Fruit fly (Drosophila melanogaster): ENCODE measurements around the gene Cp16.

Cp16 gene

DNA sequence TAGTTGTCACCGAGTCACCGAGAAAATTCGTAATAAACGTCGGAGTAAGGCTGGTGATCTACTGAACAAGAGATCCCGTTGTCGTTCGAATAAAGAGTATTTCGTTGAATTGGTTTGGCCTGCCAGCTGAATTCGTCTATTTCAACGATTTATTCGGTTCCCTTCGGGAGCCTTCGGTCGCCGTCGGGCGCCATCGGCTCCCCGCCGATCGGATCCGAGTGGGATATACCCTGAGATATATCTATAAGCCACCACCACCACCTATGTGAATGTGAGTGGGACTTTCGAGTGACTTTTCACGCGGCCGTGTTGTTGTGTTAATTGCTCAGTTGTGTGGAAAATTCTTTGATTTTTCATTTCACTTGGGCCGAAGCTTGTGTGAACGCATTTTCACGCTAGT is 13.5 kb downstream of the Cp16 start, which contains the start of gene Prm:
TSS of gene Prm (minus strand) at position 101 of the 400 bp plus-strand sequence.
- TF ChIP-seq kay (GFP tag; ENCODE audit: borderline replicate concordance), result peak; percentile 22
- no peak for TF ChIP-seq ovo (GFP tag; optimal IDR thresholded peaks at IDR 0.05)

- TF ChIP-seq ovo (GFP tag; optimal IDR thresholded peaks at IDR 0.05) (no peak), CG1620 (GFP tag; optimal IDR thresholded peaks at IDR 0.05) (no peak), CG7045 (GFP tag; optimal IDR thresholded peaks at IDR 0.05) (no peak), Crg-1 (GFP tag; optimal IDR thresholded peaks at IDR 0.05) (no peak), pad (GFP tag; optimal IDR thresholded peaks at IDR 0.05) (no peak), tj (GFP tag; optimal IDR thresholded peaks at IDR 0.05) (no peak), CG7101 (tag; optimal IDR thresholded peaks at IDR 0.05) (no peak), CG12768 (GFP tag; optimal IDR thresholded peaks at IDR 0.05) (no peak), Hr96 (GFP tag; optimal IDR thresholded peaks at IDR 0.05) (no peak), cic (GFP tag; optimal IDR thresholded peaks at IDR 0.05) (no peak), CG5204 (GFP tag; optimal IDR thresholded peaks at IDR 0.05) (no peak), CG33017 (tag; optimal IDR thresholded peaks at IDR 0.05) (no peak), cnc (optimal IDR thresholded peaks at IDR 0.05) (no peak), CG11617 (GFP tag; optimal IDR thresholded peaks at IDR 0.05) (no peak), Clk (GFP tag; optimal IDR thresholded peaks at IDR 0.05) (no peak), toe (GFP tag; optimal IDR thresholded peaks at IDR 0.05) (no peak), kay (GFP tag; ENCODE audit: borderline replicate concordance) (no peak), CG14711 (tag; optimal IDR thresholded peaks at IDR 0.05) (no peak)
These were observed 14.8 kb downstream of the Cp16 start for dm6 chr3L:8746519-8746918.

DNA sequence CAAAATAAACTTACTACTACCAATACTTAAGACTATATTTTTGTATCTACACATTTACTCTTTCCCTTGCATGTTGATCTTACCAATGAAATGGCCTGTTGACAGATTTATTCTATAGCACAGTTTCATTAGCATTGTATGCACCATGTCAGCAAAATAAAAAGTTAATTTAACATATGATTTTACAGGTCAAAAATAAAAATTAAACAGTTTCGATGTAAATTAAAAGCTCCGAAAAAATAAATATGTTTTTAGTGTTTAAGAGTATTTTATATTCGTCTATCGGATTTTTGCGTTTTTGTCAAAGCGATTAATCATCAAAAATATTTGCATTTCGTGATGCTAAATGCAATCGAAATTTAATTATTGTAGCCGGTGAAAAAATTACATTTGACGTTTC is 16.6 kb downstream of the Cp16 start:
- TF ChIP-seq CG1620 (GFP tag; optimal IDR thresholded peaks at IDR 0.05), result no peak
- no peak for TF ChIP-seq Mnt (GFP tag; optimal IDR thresholded peaks at IDR 0.05)
- TF ChIP-seq Clk (GFP tag; optimal IDR thresholded peaks at IDR 0.05), result no peak
- no peak for TF ChIP-seq pad (GFP tag; optimal IDR thresholded peaks at IDR 0.05)
- TF ChIP-seq toe (GFP tag; optimal IDR thresholded peaks at IDR 0.05), result no peak
- TF ChIP-seq bab1 (GFP tag; optimal IDR thresholded peaks at IDR 0.05), result no peak
- TF ChIP-seq cic (GFP tag; optimal IDR thresholded peaks at IDR 0.05), result no peak
- no peak for TF ChIP-seq cnc (optimal IDR thresholded peaks at IDR 0.05)
- no peak for TF ChIP-seq CG14711 (tag; optimal IDR thresholded peaks at IDR 0.05)
- TF ChIP-seq CG7101 (tag; optimal IDR thresholded peaks at IDR 0.05), result no peak
- TF ChIP-seq CG33017 (tag; optimal IDR thresholded peaks at IDR 0.05), result no peak
- no peak for TF ChIP-seq tj (GFP tag; optimal IDR thresholded peaks at IDR 0.05)
- TF ChIP-seq Crg-1 (GFP tag; optimal IDR thresholded peaks at IDR 0.05), result no peak
- TF ChIP-seq Hr96 (GFP tag; optimal IDR thresholded peaks at IDR 0.05), result no peak

DNA sequence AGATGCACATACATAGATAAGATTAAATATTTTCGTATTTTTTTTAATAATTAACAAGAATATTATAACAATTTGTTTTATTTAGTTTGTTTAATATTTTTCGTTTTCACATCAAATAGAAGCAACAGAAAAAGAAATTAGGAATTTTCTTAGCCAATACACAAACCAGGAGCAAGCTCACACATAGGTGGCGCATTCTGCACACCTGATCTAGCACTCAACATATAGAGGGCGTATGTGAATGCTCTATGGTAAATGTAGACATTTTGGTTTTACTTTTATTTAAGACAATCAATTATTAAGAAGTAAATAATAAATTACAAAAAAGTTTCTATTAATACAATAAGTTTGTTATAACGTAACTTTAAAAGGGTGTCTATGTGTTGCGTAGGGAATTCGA is 17.1 kb downstream of the Cp16 start:
- TF ChIP-seq CG7101 (tag; optimal IDR thresholded peaks at IDR 0.05) (peak; percentile 48), Crg-1 (GFP tag; optimal IDR thresholded peaks at IDR 0.05) (peak; percentile 74), Mnt (GFP tag; optimal IDR thresholded peaks at IDR 0.05) (no peak), CG1620 (GFP tag; optimal IDR thresholded peaks at IDR 0.05) (peak; percentile 89), Hr96 (GFP tag; optimal IDR thresholded peaks at IDR 0.05) (no peak), ovo (GFP tag; optimal IDR thresholded peaks at IDR 0.05) (peak; percentile 34), CG14711 (tag; optimal IDR thresholded peaks at IDR 0.05) (peak; percentile 3), toe (GFP tag; optimal IDR thresholded peaks at IDR 0.05) (peak; percentile 29)

DNA sequence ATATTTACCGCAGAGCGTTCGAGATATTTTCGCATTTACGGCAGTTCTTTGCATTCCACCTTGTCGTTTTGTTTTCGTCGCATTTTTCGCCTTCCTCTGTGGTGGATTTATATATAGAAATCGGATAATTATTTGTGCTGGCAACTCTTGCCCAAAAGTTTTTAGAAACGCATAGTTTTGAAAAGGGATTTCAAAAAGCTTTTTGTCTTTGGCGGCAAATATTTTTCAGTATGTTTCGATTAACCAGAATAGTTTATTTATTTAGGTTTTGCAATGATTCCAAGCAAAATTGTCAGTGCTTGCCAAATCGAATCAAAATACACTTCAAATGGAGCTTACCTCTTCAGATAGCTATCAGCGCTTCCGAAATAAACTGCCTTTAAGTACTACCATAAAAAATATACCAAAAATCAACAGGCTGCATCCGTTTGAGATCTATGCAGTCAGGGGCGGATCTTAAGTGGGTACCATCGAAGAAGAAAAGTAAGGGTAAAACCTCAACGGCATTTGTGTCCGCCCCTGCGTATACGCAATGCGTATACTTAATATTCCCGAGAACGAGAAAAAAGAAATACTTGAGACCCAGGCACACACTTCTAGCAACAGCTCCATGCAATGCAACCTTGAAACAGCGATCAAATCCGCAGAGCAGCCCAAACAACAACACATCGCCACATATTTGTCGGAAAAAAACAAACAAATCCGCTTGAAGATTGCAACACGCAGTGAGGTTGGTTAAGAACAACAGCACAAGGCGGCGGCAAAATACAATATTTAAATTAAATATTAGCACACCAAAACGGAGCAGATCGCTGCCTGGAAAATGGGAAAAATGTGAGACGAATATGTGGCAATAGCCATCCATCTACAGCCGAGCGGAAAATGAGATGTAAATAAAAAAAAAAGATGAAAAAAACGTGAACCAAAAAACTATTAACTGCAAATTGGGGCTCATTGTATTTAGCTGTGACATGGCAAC is 18.2 kb downstream of the Cp16 start, which contains the start of gene CG13306:
TSS of gene CG13306 (minus strand) at position 51 of the 979 bp plus-strand sequence.
- TF ChIP-seq toe (GFP tag; optimal IDR thresholded peaks at IDR 0.05) (no peak), CG7045 (GFP tag; optimal IDR thresholded peaks at IDR 0.05) (no peak), tj (GFP tag; optimal IDR thresholded peaks at IDR 0.05) (no peak), Mnt (GFP tag; optimal IDR thresholded peaks at IDR 0.05) (no peak), bab1 (GFP tag; optimal IDR thresholded peaks at IDR 0.05) (no peak), kay (GFP tag; ENCODE audit: borderline replicate concordance) (peak; percentile 62), Clk (GFP tag; optimal IDR thresholded peaks at IDR 0.05) (no peak)

dm6 chr3L:8751262-8751661 is 19.5 kb downstream of the Cp16 start:
- TF ChIP-seq bab1 (GFP tag; optimal IDR thresholded peaks at IDR 0.05), result no peak
- TF ChIP-seq CG7101 (tag; optimal IDR thresholded peaks at IDR 0.05), result no peak
- TF ChIP-seq toe (GFP tag; optimal IDR thresholded peaks at IDR 0.05), result no peak
- no peak for TF ChIP-seq CG11617 (GFP tag; optimal IDR thresholded peaks at IDR 0.05)
- no peak for TF ChIP-seq Clk (GFP tag; optimal IDR thresholded peaks at IDR 0.05)
- TF ChIP-seq cic (GFP tag; optimal IDR thresholded peaks at IDR 0.05), result no peak
- TF ChIP-seq Hr96 (GFP tag; optimal IDR thresholded peaks at IDR 0.05), result no peak
- no peak for TF ChIP-seq CG12768 (GFP tag; optimal IDR thresholded peaks at IDR 0.05)
- no peak for TF ChIP-seq Mnt (GFP tag; optimal IDR thresholded peaks at IDR 0.05)
- TF ChIP-seq pad (GFP tag; optimal IDR thresholded peaks at IDR 0.05), result no peak
- TF ChIP-seq CG14711 (tag; optimal IDR thresholded peaks at IDR 0.05), result no peak
- TF ChIP-seq Crg-1 (GFP tag; optimal IDR thresholded peaks at IDR 0.05), result no peak
- TF ChIP-seq CG7045 (GFP tag; optimal IDR thresholded peaks at IDR 0.05), result no peak
- no peak for TF ChIP-seq CG5204 (GFP tag; optimal IDR thresholded peaks at IDR 0.05)
- TF ChIP-seq CG1620 (GFP tag; optimal IDR thresholded peaks at IDR 0.05), result no peak
- no peak for TF ChIP-seq tj (GFP tag; optimal IDR thresholded peaks at IDR 0.05)
- no peak for TF ChIP-seq cnc (optimal IDR thresholded peaks at IDR 0.05)

Measured in whole organism, adult.